Worm (Caenorhabditis elegans) whole organism, L3 larva: ENCODE measurements around the gene Y43C5B.3.
A peak's percentile ranks its signal among the peaks of the same experiment; 100 is the strongest.

ENCODE experiments used
- ZK546.5 ChIP-seq: sonication (generic microtip); optimal IDR thresholded peaks from 2 replicates; lab custom pipeline; 2017; ENCODE audit warnings: missing biosample characterization, missing genetic modification characterization
- aly-2 ChIP-seq: fragments of 150-350 bp; optimal IDR thresholded peaks from 2 replicates; lab custom pipeline; 2014; ENCODE audit warnings: missing biosample characterization, missing genetic modification characterization
- ama-1 ChIP-seq: fragments of 150-350 bp; optimal IDR thresholded peaks from 2 replicates; lab custom pipeline; 2018
- ceh-28 ChIP-seq: fragments of 150-350 bp; optimal IDR thresholded peaks from 2 replicates; lab custom pipeline; 2014; ENCODE audit warnings: missing biosample characterization, missing genetic modification reagents, missing genetic modification characterization
- ceh-82 ChIP-seq: fragments of 150-350 bp; optimal IDR thresholded peaks from 2 replicates; lab custom pipeline; 2014; ENCODE audit warnings: missing biosample characterization, missing genetic modification characterization
- ceh-9 ChIP-seq: sonication (generic microtip); optimal IDR thresholded peaks from 2 replicates; lab custom pipeline; 2018; ENCODE audit warnings: missing biosample characterization, missing genetic modification characterization
- daf-12 ChIP-seq: fragments of 150-350 bp; optimal IDR thresholded peaks from 2 replicates; lab custom pipeline; 2014; ENCODE audit warnings: missing biosample characterization, missing genetic modification reagents, missing genetic modification characterization
- egl-27 ChIP-seq: sonication (generic microtip); optimal IDR thresholded peaks from 4 replicates; lab custom pipeline; 2017; ENCODE audit warnings: missing biosample characterization, missing genetic modification reagents, missing genetic modification characterization
- egl-5 ChIP-seq: fragments of 150-350 bp; optimal IDR thresholded peaks from 2 replicates; lab custom pipeline; 2017; ENCODE audit warnings: missing biosample characterization, missing genetic modification reagents, missing genetic modification characterization, inconsistent platforms
- elt-1 ChIP-seq: fragments of 150-350 bp; optimal IDR thresholded peaks from 2 replicates; lab custom pipeline; 2014; ENCODE audit warnings: missing biosample characterization, missing genetic modification characterization
- elt-2 ChIP-seq: sonication (generic microtip); optimal IDR thresholded peaks from 2 replicates; lab custom pipeline; 2016; ENCODE audit warnings: missing genetic modification reagents, mild to moderate bottlenecking, missing genetic modification characterization, missing compliant biosample characterization
- elt-3 ChIP-seq, 3 experiments: fragments of 150-350 bp in 1 of 3; sonication (generic microtip) in 2 of 3; optimal IDR thresholded peaks; 2 replicates in 2 of 3; 4 replicates in 1 of 3; lab custom pipeline; 2014 to 2017; ENCODE audit warnings: missing biosample characterization in 3 of 3, missing genetic modification characterization in 3 of 3
- eor-1 ChIP-seq, 2 experiments: fragments of 150-350 bp; optimal IDR thresholded peaks; 2 replicates each; lab custom pipeline; 2014 to 2018; ENCODE audit warnings: missing biosample characterization in 2 of 2, missing genetic modification characterization in 2 of 2
- fkh-10 ChIP-seq: sonication (generic microtip); optimal IDR thresholded peaks from 2 replicates; lab custom pipeline; 2017; ENCODE audit warnings: missing biosample characterization, missing genetic modification reagents, missing genetic modification characterization
- fkh-2 ChIP-seq: fragments of 150-350 bp; optimal IDR thresholded peaks from 2 replicates; lab custom pipeline; 2014; ENCODE audit warnings: missing biosample characterization, missing genetic modification reagents, missing genetic modification characterization
- fos-1 ChIP-seq: fragments of 150-350 bp; optimal IDR thresholded peaks from 2 replicates; lab custom pipeline; 2014; ENCODE audit warnings: missing biosample characterization, missing genetic modification characterization
- lin-15B ChIP-seq: fragments of 150-350 bp; optimal IDR thresholded peaks from 2 replicates; lab custom pipeline; 2014; ENCODE audit warnings: missing biosample characterization, missing genetic modification characterization
- lin-39 ChIP-seq: fragments of 150-350 bp; optimal IDR thresholded peaks from 2 replicates; lab custom pipeline; 2018; ENCODE audit warnings: missing biosample characterization, missing genetic modification reagents, missing genetic modification characterization
- lsy-12 ChIP-seq: sonication (generic microtip); optimal IDR thresholded peaks from 2 replicates; lab custom pipeline; 2016; ENCODE audit warnings: mild to moderate bottlenecking, missing genetic modification characterization, missing compliant biosample characterization
- mdl-1 ChIP-seq: fragments of 150-350 bp; optimal IDR thresholded peaks from 2 replicates; lab custom pipeline; 2014; ENCODE audit warnings: missing biosample characterization, missing genetic modification characterization
- mml-1 ChIP-seq: fragments of 150-350 bp; sonication (generic microtip); optimal IDR thresholded peaks from 3 replicates; lab custom pipeline; 2014; ENCODE audit warnings: missing biosample characterization, missing genetic modification characterization
- nfya-1 ChIP-seq: sonication (generic microtip); optimal IDR thresholded peaks from 2 replicates; lab custom pipeline; 2017; ENCODE audit warnings: missing genetic modification characterization, mild to moderate bottlenecking, missing compliant biosample characterization, antibody characterized with exemption, moderate library complexity; ENCODE audit not compliant: insufficient read depth
- nhr-23 ChIP-seq: fragments of 150-350 bp; optimal IDR thresholded peaks from 2 replicates; lab custom pipeline; 2014; ENCODE audit warnings: missing biosample characterization, missing genetic modification reagents, missing genetic modification characterization
- nhr-237 ChIP-seq: fragments of 150-350 bp; optimal IDR thresholded peaks from 2 replicates; lab custom pipeline; 2014; ENCODE audit warnings: missing biosample characterization, missing genetic modification characterization
- nhr-28 ChIP-seq: fragments of 150-350 bp; optimal IDR thresholded peaks from 2 replicates; lab custom pipeline; 2014; ENCODE audit warnings: missing biosample characterization, missing genetic modification characterization
- nhr-43 ChIP-seq: sonication (generic microtip); optimal IDR thresholded peaks from 2 replicates; lab custom pipeline; 2016; ENCODE audit warnings: mild to moderate bottlenecking, missing genetic modification characterization, missing compliant biosample characterization; ENCODE audit not compliant: poor library complexity, severe bottlenecking
- nhr-76 ChIP-seq: fragments of 150-350 bp; sonication (generic microtip); optimal IDR thresholded peaks from 5 replicates; lab custom pipeline; 2014; ENCODE audit warnings: missing biosample characterization, missing genetic modification characterization
- nhr-77 ChIP-seq: fragments of 150-350 bp; optimal IDR thresholded peaks from 2 replicates; lab custom pipeline; 2014; ENCODE audit warnings: missing biosample characterization, missing genetic modification characterization
- pha-4 ChIP-seq: fragments of 150-350 bp; optimal IDR thresholded peaks from 2 replicates; lab custom pipeline; 2014; ENCODE audit warnings: missing biosample characterization, missing genetic modification reagents, missing genetic modification characterization
- pqm-1 ChIP-seq: fragments of 150-350 bp; optimal IDR thresholded peaks from 2 replicates; lab custom pipeline; 2017; ENCODE audit warnings: missing biosample characterization, missing genetic modification characterization, inconsistent platforms
- sea-2 ChIP-seq: fragments of 150-350 bp; sonication (generic microtip); optimal IDR thresholded peaks from 4 replicates; lab custom pipeline; 2014; ENCODE audit warnings: missing biosample characterization, missing genetic modification reagents, missing genetic modification characterization
- skn-1 ChIP-seq: fragments of 150-350 bp; optimal IDR thresholded peaks from 2 replicates; lab custom pipeline; 2014; ENCODE audit warnings: missing biosample characterization, missing genetic modification characterization
- snpc-4 ChIP-seq: fragments of 150-350 bp; optimal IDR thresholded peaks from 2 replicates; lab custom pipeline; 2014; ENCODE audit warnings: missing biosample characterization, missing genetic modification characterization
- unc-39 ChIP-seq: sonication (generic microtip); optimal IDR thresholded peaks from 4 replicates; lab custom pipeline; 2017; ENCODE audit warnings: missing biosample characterization, missing genetic modification characterization
- unc-62 ChIP-seq: fragments of 150-350 bp; sonication (generic microtip); optimal IDR thresholded peaks from 4 replicates; lab custom pipeline; 2014; ENCODE audit warnings: missing biosample characterization, missing genetic modification reagents, missing genetic modification characterization
- zag-1 ChIP-seq: fragments of 150-350 bp; optimal IDR thresholded peaks from 2 replicates; lab custom pipeline; 2014; ENCODE audit warnings: missing biosample characterization, missing genetic modification characterization
- ztf-11 ChIP-seq: fragments of 150-350 bp; optimal IDR thresholded peaks from 2 replicates; lab custom pipeline; 2014; ENCODE audit warnings: missing biosample characterization, missing genetic modification characterization
- ztf-4 ChIP-seq: fragments of 150-350 bp; optimal IDR thresholded peaks from 2 replicates; lab custom pipeline; 2014; ENCODE audit warnings: missing biosample characterization, missing genetic modification characterization

The Y43C5B.3 gene

ce11 chrIV:10349871-10350640 lies at the start of gene Y43C5B.3, which contains the start of gene unc-43:
Y43C5B.3 (plus strand) TSS chrIV:10350590.
unc-43 (minus strand) TSS chrIV:10350217.
- TF ChIP-seq zag-1 (tag; lab: Kevin White, UChicago) = no peak
- peak; percentile 66 for TF ChIP-seq pha-4
- no peak for TF ChIP-seq nhr-76 (tag; lab: Kevin White, UChicago)
- TF ChIP-seq elt-2 = peak; percentile 84
- peak; percentile 86 for TF ChIP-seq pqm-1
- no peak for TF ChIP-seq ztf-11 (tag; lab: Kevin White, UChicago)
- TF ChIP-seq fkh-2 (tag; lab: Kevin White, UChicago) = no peak

- no peak for TF ChIP-seq nfya-1 (tag; lab: Kevin White, UChicago)
- TF ChIP-seq lsy-12 = no peak
- TF ChIP-seq elt-1 = no peak
- TF ChIP-seq nhr-43 (tag; lab: Kevin White, UChicago) = no peak
- TF ChIP-seq, all 47 proteins: peak for 0
Measured at ce11 chrIV:10302203-10302602, 48.2 kb upstream of the Y43C5B.3 start, which contains the start of gene R09E10.5. R09E10.5 (minus strand) TSS chrIV:10302303.

- TF ChIP-seq mdl-1 = no peak
- no peak for TF ChIP-seq eor-1 (tag; optimal IDR thresholded peaks at IDR 0.05; lab: Kevin White, UChicago)
- TF ChIP-seq ama-1 (lab: Kevin White, UChicago) = no peak
- no peak for TF ChIP-seq daf-12
- TF ChIP-seq elt-1 = no peak
- TF ChIP-seq unc-39 (tag; lab: Kevin White, UChicago) = no peak
- no peak for TF ChIP-seq snpc-4 (tag; lab: Kevin White, UChicago)
- no peak for TF ChIP-seq egl-5 (tag; lab: Kevin White, UChicago)
- TF ChIP-seq skn-1 (tag; lab: Kevin White, UChicago) = no peak
- TF ChIP-seq ztf-4 (tag; lab: Kevin White, UChicago) = no peak
- TF ChIP-seq nhr-43 (tag; lab: Kevin White, UChicago) = no peak
- no peak for TF ChIP-seq egl-27
- no peak for TF ChIP-seq lin-15B (tag; lab: Kevin White, UChicago)
- TF ChIP-seq ceh-28 (tag; lab: Kevin White, UChicago) = no peak
- no peak for TF ChIP-seq nhr-237
- TF ChIP-seq sea-2 (GFP tag; lab: Kevin White, UChicago) = no peak
- no peak for TF ChIP-seq zag-1 (tag; lab: Kevin White, UChicago)
- TF ChIP-seq nhr-23 (tag; lab: Kevin White, UChicago) = no peak
- no peak for TF ChIP-seq unc-62 (GFP tag; lab: Kevin White, UChicago)
- no peak for TF ChIP-seq lsy-12
- TF ChIP-seq, all 47 proteins: peak for 0
Measured at ce11 chrIV:10304383-10304782, 46.0 kb upstream of the Y43C5B.3 start.

ce11 chrIV:10310329-10310728 lies 40.1 kb upstream of the Y43C5B.3 start, which contains the start of gene R09E10.8:
R09E10.8 (minus strand) TSS chrIV:10310429.
- no peak for TF ChIP-seq unc-62 (GFP tag; lab: Kevin White, UChicago)
- no peak for TF ChIP-seq fkh-10 (GFP tag; lab: Kevin White, UChicago)
- TF ChIP-seq aly-2 (tag; lab: Kevin White, UChicago) = no peak
- TF ChIP-seq fkh-2 (tag; lab: Kevin White, UChicago) = no peak
- no peak for TF ChIP-seq daf-12
- TF ChIP-seq ZK546.5 (tag; lab: Kevin White, UChicago) = no peak
- no peak for TF ChIP-seq lsy-12
- TF ChIP-seq egl-5 (tag; lab: Kevin White, UChicago) = no peak
- no peak for TF ChIP-seq elt-3 (tag; optimal IDR thresholded peaks at IDR 0.05; lab: Kevin White, UChicago)
- TF ChIP-seq elt-2 = no peak
- TF ChIP-seq nhr-76 (tag; lab: Kevin White, UChicago) = no peak
- no peak for TF ChIP-seq nhr-28 (tag; lab: Kevin White, UChicago)
- no peak for TF ChIP-seq ceh-28 (tag; lab: Kevin White, UChicago)
- no peak for TF ChIP-seq egl-27

- no peak for TF ChIP-seq lin-39 (tag; lab: Kevin White, UChicago)
- TF ChIP-seq ceh-28 (tag; lab: Kevin White, UChicago) = no peak
- TF ChIP-seq ztf-4 (tag; lab: Kevin White, UChicago) = no peak
- TF ChIP-seq eor-1 (tag; optimal IDR thresholded peaks at IDR 0.05; lab: Kevin White, UChicago) = no peak
- TF ChIP-seq mml-1 = no peak
- TF ChIP-seq fos-1 (tag; lab: Kevin White, UChicago) = no peak
- TF ChIP-seq sea-2 (GFP tag; lab: Kevin White, UChicago) = no peak
- no peak for TF ChIP-seq fkh-10 (GFP tag; lab: Kevin White, UChicago)
- no peak for TF ChIP-seq elt-3 (tag; optimal IDR thresholded peaks at IDR 0.05; lab: Kevin White, UChicago)
- no peak for TF ChIP-seq nhr-77 (tag; lab: Kevin White, UChicago)
- TF ChIP-seq unc-39 (tag; lab: Kevin White, UChicago) = no peak
- TF ChIP-seq snpc-4 (tag; lab: Kevin White, UChicago) = no peak
- no peak for TF ChIP-seq lin-15B (tag; lab: Kevin White, UChicago)
- no peak for TF ChIP-seq egl-27
- no peak for TF ChIP-seq ceh-82 (tag; lab: Kevin White, UChicago)
- TF ChIP-seq ceh-9 (tag; lab: Kevin White, UChicago) = no peak
- TF ChIP-seq nhr-28 (tag; lab: Kevin White, UChicago) = no peak
- TF ChIP-seq lsy-12 = no peak
- no peak for TF ChIP-seq elt-2
Measured at ce11 chrIV:10311115-10311514, 39.3 kb upstream of the Y43C5B.3 start.
